Fruit fly (Drosophila melanogaster): ENCODE data around the gene CheA75a.

DNA sequence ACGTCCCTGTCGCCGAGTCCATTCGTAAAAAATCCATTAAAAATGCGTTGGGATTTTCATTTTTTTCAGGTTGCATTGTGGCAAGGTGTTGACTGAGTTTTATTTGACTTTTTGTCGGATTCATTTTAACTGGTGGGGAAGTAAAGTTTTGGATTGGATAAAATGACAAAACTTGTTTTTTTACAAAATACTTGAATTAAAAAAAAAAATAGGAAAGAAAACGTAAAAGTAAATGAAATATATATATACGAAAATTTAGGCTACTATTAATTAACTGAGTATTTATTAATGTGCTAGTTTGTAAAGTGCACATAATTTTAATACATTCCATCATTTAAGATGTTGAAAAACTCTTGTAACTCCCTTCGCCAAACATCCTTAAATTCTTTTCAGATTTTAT, 24.7 kb downstream of the CheA75a start:
- TF ChIP-seq h (optimal IDR thresholded peaks at IDR 0.05) (no peak), psq (optimal IDR thresholded peaks at IDR 0.05) (no peak), insv (optimal IDR thresholded peaks at IDR 0.05) (no peak), Sin3A (optimal IDR thresholded peaks at IDR 0.05) (no peak)

All from Kc167 (cell line).